Worm (Caenorhabditis elegans) whole organism, L4 larva: ENCODE results near the gene K01F9.2.

ENCODE experiments used
- F26F4.8 ChIP-seq: fragments of 200-800 bp; sonication (Bioruptor generic); conservative IDR thresholded peaks from 2 replicates; pipeline ENCODE4 v1.3.6; 2022; ENCODE audit warnings: missing genetic modification characterization, missing compliant biosample characterization
- aha-1 ChIP-seq: fragments of 150-350 bp; peaks from one replicate; lab custom pipeline; 2014; ENCODE audit warnings: missing biosample characterization, missing genetic modification characterization
- daf-16 ChIP-seq, 3 experiments: sonication (generic microtip); optimal IDR thresholded peaks; 2 replicates each; lab custom pipeline; 2016 to 2017; ENCODE audit warnings: missing genetic modification characterization in 3 of 3, missing genetic modification reagents in 3 of 3, mild to moderate bottlenecking in 2 of 3, missing compliant biosample characterization in 2 of 3, missing biosample characterization in 1 of 3, moderate library complexity in 1 of 3
- dmd-8 ChIP-seq: fragments of 200-800 bp; sonication (Bioruptor generic); IDR thresholded peaks from 2 replicates; pipeline ENCODE4 v1.3.6; 2022; ENCODE audit warnings: missing genetic modification characterization, missing compliant biosample characterization
- lin-39 ChIP-seq: fragments of 150-350 bp; optimal IDR thresholded peaks from 2 replicates; lab custom pipeline; 2014; ENCODE audit warnings: missing biosample characterization, missing genetic modification reagents, missing genetic modification characterization
- php-3 ChIP-seq: fragments of 200-800 bp; sonication (Bioruptor generic); IDR thresholded peaks from 2 replicates; pipeline ENCODE4 v1.3.6; 2022; ENCODE audit warnings: missing genetic modification reagents, missing genetic modification characterization, missing compliant biosample characterization
- pqm-1 ChIP-seq: sonication (generic microtip); optimal IDR thresholded peaks from 2 replicates; lab custom pipeline; 2017; ENCODE audit warnings: missing biosample characterization, missing genetic modification characterization
- zag-1 ChIP-seq: fragments of 150-350 bp; optimal IDR thresholded peaks from 2 replicates; lab custom pipeline; 2014; ENCODE audit warnings: missing biosample characterization, missing genetic modification characterization

The K01F9.2 gene

ce11 chrIII:8824556-8824955 lies 52.4 kb downstream of the K01F9.2 start:
- TF ChIP-seq F26F4.8 (GFP tag; lab: Robert Waterston, UW) (no peak), pqm-1 (tag; lab: Kevin White, UChicago) (no peak), php-3 (GFP tag; lab: Robert Waterston, UW) (no peak), dmd-8 (GFP tag; lab: Robert Waterston, UW) (no peak), aha-1 (tag; lab: Kevin White, UChicago) (peak; percentile 93), daf-16 (GFP tag; optimal IDR thresholded peaks at IDR 0.05; lab: Kevin White, UChicago) (no peak), daf-16 (tag; optimal IDR thresholded peaks at IDR 0.05; lab: Kevin White, UChicago) (no peak), zag-1 (no peak), lin-39 (no peak)
